Worm (Caenorhabditis elegans) whole organism, L4 larva: ENCODE data around the gene F54C9.11.

Experiments used
- Y5F2A.4 ChIP-seq: fragments of 200-800 bp; sonication (Bioruptor generic); optimal IDR thresholded peaks from 2 replicates; lab custom pipeline; 2018; ENCODE audit warnings: mild to moderate bottlenecking, missing genetic modification characterization, missing compliant biosample characterization
- cey-2 ChIP-seq: sonication (generic microtip); optimal IDR thresholded peaks from 3 replicates; lab custom pipeline; 2017; ENCODE audit warnings: missing genetic modification characterization, mild to moderate bottlenecking, missing compliant biosample characterization, antibody characterized with exemption, borderline replicate concordance; ENCODE audit not compliant: insufficient read depth
- dmd-6 ChIP-seq: fragments of 200-800 bp; sonication (Bioruptor generic); IDR thresholded peaks from 2 replicates; pipeline ENCODE4 v1.3.6; 2022; ENCODE audit warnings: missing genetic modification reagents, missing genetic modification characterization, missing compliant biosample characterization
- dve-1 ChIP-seq: sonication (generic microtip); optimal IDR thresholded peaks from 2 replicates; lab custom pipeline; 2017; ENCODE audit warnings: antibody characterized with exemption, mild to moderate bottlenecking, missing genetic modification characterization, missing compliant biosample characterization; ENCODE audit not compliant: insufficient read depth
- hlh-11 ChIP-seq: fragments of 200-800 bp; sonication (Bioruptor generic); optimal IDR thresholded peaks from 2 replicates; lab custom pipeline; 2018; ENCODE audit warnings: mild to moderate bottlenecking, missing genetic modification characterization, missing compliant biosample characterization
- saeg-2 ChIP-seq: fragments of 200-800 bp; sonication (Bioruptor generic); IDR thresholded peaks from 2 replicates; pipeline ENCODE4 v1.3.6; 2022; ENCODE audit warnings: missing genetic modification reagents, missing genetic modification characterization, missing compliant biosample characterization
- sdz-12 ChIP-seq: fragments of 200-800 bp; sonication (Bioruptor generic); optimal IDR thresholded peaks from 2 replicates; lab custom pipeline; 2018; ENCODE audit warnings: mild to moderate bottlenecking, missing genetic modification characterization, missing compliant biosample characterization
- unc-62 ChIP-seq, 3 experiments: fragments of 150-350 bp in 1 of 3; sonication (generic microtip); optimal IDR thresholded peaks in 2 of 3; peaks in 1 of 3; 1 replicate in 1 of 3; 2 replicates in 2 of 3; lab custom pipeline; 2014 to 2017; ENCODE audit warnings: missing biosample characterization in 3 of 3, missing genetic modification characterization in 3 of 3, missing genetic modification reagents in 3 of 3, missing genotype in 1 of 3

F54C9.11 gene

DNA sequence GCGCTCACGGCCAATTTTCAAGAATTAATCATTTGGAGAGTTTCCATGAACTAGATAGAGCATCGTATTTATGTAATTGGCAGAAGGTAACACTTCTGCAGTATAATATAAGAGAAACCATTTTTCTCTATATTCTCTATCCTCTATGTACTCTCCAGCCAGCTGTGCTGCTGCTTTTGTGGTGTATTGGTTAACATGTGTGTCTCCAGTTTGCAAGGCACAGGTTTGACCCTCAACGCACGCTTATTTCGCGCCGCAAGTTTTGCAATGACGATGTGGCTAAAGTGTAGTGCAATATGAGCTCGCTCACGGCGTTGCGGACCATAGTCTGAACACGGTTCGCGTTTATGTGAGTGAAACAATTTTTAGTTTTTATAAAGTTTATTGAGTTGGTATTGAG lies 37.9 kb downstream of the F54C9.11 start (continued):
- TF ChIP-seq dmd-6 (no peak), Y5F2A.4 (peak; percentile 80), saeg-2 (GFP tag; lab: Robert Waterston, UW) (peak; percentile 61; the same call in 1 of the 2 replicates)

DNA sequence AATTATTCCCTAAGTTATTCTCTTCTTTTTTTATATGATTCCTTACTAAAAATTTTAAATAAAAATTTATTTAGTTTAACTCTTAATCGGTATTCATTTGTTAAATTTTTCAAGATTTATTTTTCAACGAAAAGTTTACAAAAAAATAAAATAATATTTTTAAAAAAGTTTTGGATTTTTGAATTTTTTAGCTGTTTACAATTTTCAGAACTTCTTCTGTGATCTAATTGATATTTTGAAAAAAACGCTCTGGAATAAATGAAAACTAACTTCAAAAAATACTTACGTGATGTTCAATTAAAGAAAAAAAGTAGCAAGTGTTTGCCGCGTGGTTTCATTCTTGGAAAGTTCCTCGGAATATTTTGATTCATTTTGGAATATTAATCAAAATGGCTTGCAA lies 39.6 kb downstream of the F54C9.11 start, which contains the start of gene decr-1.2:
TSS of gene decr-1.2 (plus strand) at position 301 of the 400 bp plus-strand sequence.
- no peak for TF ChIP-seq dve-1 (tag; lab: Kevin White, UChicago)
- TF ChIP-seq, all 104 proteins: peak for 0

DNA sequence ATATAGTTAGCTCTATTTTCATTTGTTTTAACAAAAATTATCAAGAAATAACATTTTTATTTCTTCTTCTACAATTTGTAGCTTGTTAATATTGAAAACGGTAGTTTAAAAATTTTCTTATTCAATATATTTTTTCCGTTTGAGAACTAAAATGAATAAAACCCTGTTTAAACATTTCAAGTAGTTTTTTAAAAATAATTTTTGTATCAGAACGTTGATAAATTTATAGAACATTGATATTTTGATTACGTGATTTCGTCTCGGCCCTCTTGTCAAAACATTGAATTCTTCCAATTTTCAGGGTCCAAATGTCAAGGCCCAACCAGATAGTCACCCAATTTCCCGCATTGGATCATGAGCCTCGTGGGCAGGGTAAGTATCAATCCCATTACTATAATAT lies 44.5 kb downstream of the F54C9.11 start, which contains the start of gene pqn-73:
TSS of gene pqn-73 (plus strand) at position 301 of the 400 bp plus-strand sequence.
- no peak for TF ChIP-seq cey-2
- TF ChIP-seq hlh-11 (tag; lab: Kevin White, UChicago) = no peak

- TF ChIP-seq sdz-12 (GFP tag; lab: Kevin White, UChicago) (no peak), unc-62 (GFP tag; optimal IDR thresholded peaks at IDR 0.05 in 1 of 2; lab: Kevin White, UChicago) (peak in 1 of 2 experiments; percentile 75), unc-62 (tag; optimal IDR thresholded peaks at IDR 0.05; lab: Kevin White, UChicago) (no peak)
Measured at ce11 chrII:8536060-8536459, 48.8 kb downstream of the F54C9.11 start, which contains the start of gene W01C9.2. Gene W01C9.2, plus strand, starts transcription at chrII:8536360.
